Fruit fly (Drosophila melanogaster): ENCODE measurements around the gene CG14137.

CG14137 gene

dm6 chr3L:11587720-11588580, 11.9 kb downstream of the CG14137 start, which contains the start of gene rt (continued):
- peak; percentile 38 for TF ChIP-seq CG1602 (GFP tag; optimal IDR thresholded peaks at IDR 0.05)
- TF ChIP-seq CoRest (tag; optimal IDR thresholded peaks at IDR 0.05) = peak; percentile 70
- TF ChIP-seq E2f2 (GFP tag; IDR thresholded peaks at IDR 0.05) = peak; percentile 31; the same call in 1 of the 2 replicates
- no peak for TF ChIP-seq CG14965 (GFP tag; optimal IDR thresholded peaks at IDR 0.05; ENCODE audit: borderline replicate concordance)
- TF ChIP-seq emc (GFP tag; optimal IDR thresholded peaks at IDR 0.05) = no peak
- no peak for TF ChIP-seq usp (GFP tag; optimal IDR thresholded peaks at IDR 0.05)
- TF ChIP-seq esg (GFP tag; conservative IDR thresholded peaks at IDR 0.05) = peak; percentile 61
- TF ChIP-seq fd3F (GFP tag; optimal IDR thresholded peaks at IDR 0.05) = no peak
- peak; percentile 67 for TF ChIP-seq zfh1 (GFP tag; IDR thresholded peaks at IDR 0.05)
- TF ChIP-seq pnt (GFP tag; optimal IDR thresholded peaks at IDR 0.05) = no peak
- TF ChIP-seq odd (GFP tag; optimal IDR thresholded peaks at IDR 0.05) = peak; percentile 25
- peak; percentile 52 for TF ChIP-seq Med (GFP tag)
- TF ChIP-seq sob (GFP tag; IDR thresholded peaks at IDR 0.05) = no peak; the same call in 1 of the 2 replicates
- no peak for TF ChIP-seq Lpt (GFP tag; optimal IDR thresholded peaks at IDR 0.05)
- no peak for TF ChIP-seq wdn (GFP tag; IDR thresholded peaks at IDR 0.05)
- TF ChIP-seq CG3847 (GFP tag; IDR thresholded peaks at IDR 0.05) = peak; percentile 36; the same call in 1 of the 2 replicates
- TF ChIP-seq CG4617 (GFP tag; optimal IDR thresholded peaks at IDR 0.05; ENCODE audit: borderline replicate concordance) = no peak
- TF ChIP-seq CG18764 (GFP tag; optimal IDR thresholded peaks at IDR 0.05) = peak; percentile 36
- TF ChIP-seq CG8765 (GFP tag; IDR thresholded peaks at IDR 0.05) = no peak
- no peak for TF ChIP-seq crp (GFP tag; optimal IDR thresholded peaks at IDR 0.05)
- no peak for TF ChIP-seq CG5245 (GFP tag; optimal IDR thresholded peaks at IDR 0.05)
- TF ChIP-seq HLH3B (GFP tag; IDR thresholded peaks at IDR 0.05) = peak; percentile 43; the same call in 1 of the 2 replicates
- TF ChIP-seq Xbp1 (GFP tag; optimal IDR thresholded peaks at IDR 0.05) = peak; percentile 52
- no peak for TF ChIP-seq slou (GFP tag; optimal IDR thresholded peaks at IDR 0.05)
- TF ChIP-seq Abd-B (GFP tag; optimal IDR thresholded peaks at IDR 0.05) = no peak
- no peak for TF ChIP-seq BEAF-32 (GFP tag; optimal IDR thresholded peaks at IDR 0.05)
- TF ChIP-seq Oli (tag; optimal IDR thresholded peaks at IDR 0.05) = peak; percentile 66
- TF ChIP-seq CG6175 (GFP tag; IDR thresholded peaks at IDR 0.05) = no peak
- TF ChIP-seq org-1 (GFP tag; optimal IDR thresholded peaks at IDR 0.05) = peak; percentile 46
- TF ChIP-seq CG30020 (tag; optimal IDR thresholded peaks at IDR 0.05) = peak; percentile 39
- TF ChIP-seq HHEX (GFP tag; optimal IDR thresholded peaks at IDR 0.05) = peak; percentile 37
- TF ChIP-seq luna (GFP tag; optimal IDR thresholded peaks at IDR 0.05) = no peak
- peak; percentile 44; the same call in 1 of the 2 replicates for TF ChIP-seq Rfx (GFP tag; IDR thresholded peaks at IDR 0.05)
- TF ChIP-seq B-H2 (GFP tag; optimal IDR thresholded peaks at IDR 0.05) = no peak
- TF ChIP-seq MESR4 (GFP tag; optimal IDR thresholded peaks at IDR 0.05) = no peak
- peak; percentile 38; the same call in 1 of the 3 replicates for TF ChIP-seq HLH4C (GFP tag; IDR thresholded peaks at IDR 0.05; ENCODE audit: partially characterized antibody)
- no peak for TF ChIP-seq CG7372 (GFP tag; IDR thresholded peaks at IDR 0.05)
- TF ChIP-seq Hey (tag; optimal IDR thresholded peaks at IDR 0.05) = no peak
- TF ChIP-seq slbo (GFP tag; IDR thresholded peaks at IDR 0.05) = no peak
- peak; percentile 68 for TF ChIP-seq CG2678 (tag; optimal IDR thresholded peaks at IDR 0.05)
- peak; percentile 21 for TF ChIP-seq CG9437 (GFP tag; optimal IDR thresholded peaks at IDR 0.05)
- peak; percentile 30; the same call in 1 of the 2 replicates for TF ChIP-seq H2.0 (GFP tag; IDR thresholded peaks at IDR 0.05)
- no peak for TF ChIP-seq MBD-R2 (GFP tag; IDR thresholded peaks at IDR 0.05)
- TF ChIP-seq E2f1 (GFP tag; IDR thresholded peaks at IDR 0.05) = 0 out of 2 replicates have a peak, but pooled peaks have one; percentile 51
- TF ChIP-seq CG15696 (tag; optimal IDR thresholded peaks at IDR 0.05) = peak; percentile 56
- TF ChIP-seq Dfd (GFP tag; optimal IDR thresholded peaks at IDR 0.05) = no peak
- no peak for TF ChIP-seq disco-r (GFP tag; optimal IDR thresholded peaks at IDR 0.05)
- TF ChIP-seq knrl (GFP tag; IDR thresholded peaks at IDR 0.05; ENCODE audit: partially characterized antibody) = 0 out of 3 replicates have a peak, but pooled peaks have one; percentile 19
- TF ChIP-seq CG17385 (GFP tag; optimal IDR thresholded peaks at IDR 0.05) = peak; percentile 50

All from whole organism, embryonic.